Fruit fly (Drosophila melanogaster) whole organism, wandering third instar larva: ENCODE results near the gene CG13045.

Experiments used
- Abd-B ChIP-seq: fragments of >200 bp; optimal IDR thresholded peaks from 2 replicates; lab custom pipeline; 2017; ENCODE audit warnings: missing biosample characterization, missing genetic modification characterization
- CrebA ChIP-seq: fragments of 200-800 bp; sonication (Bioruptor generic); optimal IDR thresholded peaks from 2 replicates; lab custom pipeline; 2016; ENCODE audit warnings: missing biosample characterization, mild to moderate bottlenecking, missing genetic modification characterization, borderline replicate concordance
- Dif ChIP-seq: fragments of 200-275, 200-300 bp; sonication (Bioruptor generic); optimal IDR thresholded peaks from 2 replicates; lab custom pipeline; 2018; ENCODE audit warnings: missing biosample characterization, missing genetic modification characterization; ENCODE audit not compliant: partially characterized antibody
- GATAd ChIP-seq: sonication (Bioruptor generic); optimal IDR thresholded peaks from 2 replicates; lab custom pipeline; 2016; ENCODE audit warnings: missing biosample characterization, missing genetic modification characterization
- Hnf4 ChIP-seq: fragments of 200-800 bp; sonication (Bioruptor generic); optimal IDR thresholded peaks from 2 replicates; lab custom pipeline; 2016; ENCODE audit warnings: missing biosample characterization, mild to moderate bottlenecking, missing genetic modification characterization
- Hr78 ChIP-seq: fragments of >200 bp; optimal IDR thresholded peaks from 2 replicates; lab custom pipeline; 2017; ENCODE audit warnings: missing biosample characterization, missing genetic modification characterization
- Myc ChIP-seq: fragments of >200 bp; optimal IDR thresholded peaks from 2 replicates; lab custom pipeline; 2017
- OdsH ChIP-seq: fragments of 200-800 bp; sonication (Bioruptor generic); optimal IDR thresholded peaks from 2 replicates; lab custom pipeline; 2016; ENCODE audit warnings: missing biosample characterization, mild to moderate bottlenecking, missing genetic modification characterization
- br ChIP-seq: fragments of 200-800 bp; sonication (Bioruptor generic); optimal IDR thresholded peaks from 2 replicates; lab custom pipeline; 2016; ENCODE audit warnings: missing biosample characterization, missing genetic modification characterization
- ey ChIP-seq: fragments of 200-800 bp; sonication (Bioruptor generic); optimal IDR thresholded peaks from 2 replicates; lab custom pipeline; 2016; ENCODE audit warnings: missing biosample characterization, missing genetic modification characterization
- lola ChIP-seq: fragments of >200 bp; optimal IDR thresholded peaks from 2 replicates; lab custom pipeline; 2017; ENCODE audit warnings: missing biosample characterization, missing genetic modification characterization
- psq ChIP-seq: fragments of 200-800 bp; sonication (Bioruptor generic); optimal IDR thresholded peaks from 3 replicates; lab custom pipeline; 2017; ENCODE audit warnings: missing biosample characterization, mild to moderate bottlenecking, missing genetic modification characterization, moderate library complexity
- sage ChIP-seq: fragments of 200-800 bp; sonication (Bioruptor generic); optimal IDR thresholded peaks from 2 replicates; lab custom pipeline; 2016; ENCODE audit warnings: missing biosample characterization, mild to moderate bottlenecking, missing genetic modification characterization
- usp ChIP-seq: fragments of >200 bp; optimal IDR thresholded peaks from 2 replicates; lab custom pipeline; 2017; ENCODE audit warnings: missing biosample characterization, missing genetic modification characterization

- TF ChIP-seq psq (no peak), CrebA (GFP tag; lab: Kevin White, UChicago) (no peak), ey (GFP tag; lab: Kevin White, UChicago) (no peak), GATAd (GFP tag; lab: Kevin White, UChicago) (no peak), sage (GFP tag; lab: Kevin White, UChicago) (no peak), lola (GFP tag; lab: Kevin White, UChicago) (no peak), Hr78 (GFP tag; lab: Kevin White, UChicago) (no peak), Hnf4 (GFP tag; lab: Kevin White, UChicago) (no peak), Abd-B (GFP tag; lab: Kevin White, UChicago) (no peak), Dif (GFP tag; lab: Kevin White, UChicago) (peak; percentile 39), Myc (lab: Kevin White, UChicago) (peak; percentile 80), usp (GFP tag; lab: Kevin White, UChicago) (no peak), br (GFP tag; lab: Kevin White, UChicago) (no peak), OdsH (GFP tag; lab: Kevin White, UChicago) (no peak)
Observed at dm6 chr3L:16334876-16335275, 44.1 kb upstream of the CG13045 start.
